Worm (Caenorhabditis elegans) whole organism, midembryonic: ENCODE results near the gene bus-1.

Experiments
- T22C8.4 ChIP-seq: fragments of 200-800 bp; sonication (Bioruptor generic); IDR thresholded peaks from 2 replicates; pipeline ENCODE4 v1.3.6; 2022; ENCODE audit warnings: missing genetic modification characterization, missing compliant biosample characterization
- flt-1 ChIP-seq: fragments of 200-800 bp; sonication (Bioruptor generic); IDR thresholded peaks from 2 replicates; pipeline ENCODE4 v1.3.6; 2022; ENCODE audit warnings: missing genetic modification characterization, missing compliant biosample characterization
- med-1 ChIP-seq: sonication (generic microtip); optimal IDR thresholded peaks from 2 replicates; lab custom pipeline; 2017; ENCODE audit warnings: missing genetic modification characterization, mild to moderate bottlenecking, missing compliant biosample characterization, antibody characterized with exemption, missing genetic modification reagents; ENCODE audit not compliant: insufficient read depth
- ztf-23 ChIP-seq: fragments of 200-800 bp; sonication (Bioruptor generic); IDR thresholded peaks from 2 replicates; pipeline ENCODE4 v1.3.6; 2022; ENCODE audit warnings: missing genetic modification reagents, missing genetic modification characterization, missing compliant biosample characterization

ce11 chrV:9013765-9014164 lies 10.8 kb downstream of the bus-1 start, which contains the start of gene srh-201:
- TF ChIP-seq med-1 (GFP tag; lab: Kevin White, UChicago) (no peak), flt-1 (GFP tag; lab: Robert Waterston, UW) (no peak), ztf-23 (GFP tag; lab: Robert Waterston, UW) (no peak), T22C8.4 (GFP tag; lab: Robert Waterston, UW) (no peak)
